Fruit fly (Drosophila melanogaster) whole organism, embryonic: ENCODE measurements around the gene CG33284.
A peak's percentile ranks its signal among the peaks of the same experiment; 100 is the strongest.

Experiments used
- Bgb ChIP-seq: fragments of 200-800 bp; sonication (Bioruptor generic); IDR thresholded peaks from 2 replicates; pipeline ENCODE4 v1.3.6; 2022; ENCODE audit warnings: missing biosample characterization, missing genetic modification characterization; ENCODE audit not compliant: partially characterized antibody
- CG10431 ChIP-seq: fragments of 200-800 bp; sonication (Bioruptor generic); optimal IDR thresholded peaks from 3 replicates; lab custom pipeline; 2018; ENCODE audit warnings: missing biosample characterization, mild to moderate bottlenecking, missing genetic modification characterization
- CG11560 ChIP-seq: fragments of 200-800 bp; sonication (Bioruptor generic); IDR thresholded peaks from 3 replicates; pipeline ENCODE4 v1.3.6; 2022; ENCODE audit warnings: missing biosample characterization, missing genetic modification characterization
- CG12155 ChIP-seq: fragments of 200-800 bp; sonication (Bioruptor generic); optimal IDR thresholded peaks from 3 replicates; lab custom pipeline; 2016; ENCODE audit warnings: missing biosample characterization, missing genetic modification characterization
- CG12744 ChIP-seq: fragments of 200-800 bp; sonication (Bioruptor generic); optimal IDR thresholded peaks from 2 replicates; lab custom pipeline; 2016; ENCODE audit warnings: missing biosample characterization, missing genetic modification characterization
- CG13624 ChIP-seq: fragments of 200-800 bp; sonication (Bioruptor generic); optimal IDR thresholded peaks from 2 replicates; lab custom pipeline; 2016; ENCODE audit warnings: missing biosample characterization, missing genetic modification characterization
- CG13894 ChIP-seq: fragments of 200-800 bp; sonication (Bioruptor generic); optimal IDR thresholded peaks from 3 replicates; lab custom pipeline; 2018; ENCODE audit warnings: missing biosample characterization, mild to moderate bottlenecking, missing genetic modification characterization, moderate library complexity
- CG14050 ChIP-seq: fragments of 200-800 bp; sonication (Bioruptor generic); IDR thresholded peaks from 3 replicates; pipeline ENCODE4 v1.3.6; 2022; ENCODE audit warnings: missing biosample characterization, missing genetic modification characterization
- CG14965 ChIP-seq: fragments of 200-800 bp; sonication (Bioruptor generic); optimal IDR thresholded peaks from 2 replicates; lab custom pipeline; 2016; ENCODE audit warnings: missing biosample characterization, missing genetic modification characterization, borderline replicate concordance
- CG15011 ChIP-seq: fragments of 200-800 bp; sonication (Bioruptor generic); optimal IDR thresholded peaks from 3 replicates; lab custom pipeline; 2018; ENCODE audit warnings: missing biosample characterization, mild to moderate bottlenecking, missing genetic modification characterization
- CG15269 ChIP-seq: fragments of 200-800 bp; sonication (Bioruptor generic); optimal IDR thresholded peaks from 2 replicates; lab custom pipeline; 2018; ENCODE audit warnings: missing biosample characterization, mild to moderate bottlenecking, missing genetic modification characterization, moderate library complexity
- CG2116 ChIP-seq: fragments of 200-800 bp; sonication (Bioruptor generic); optimal IDR thresholded peaks from 3 replicates; lab custom pipeline; 2018; ENCODE audit warnings: missing biosample characterization, mild to moderate bottlenecking, missing genetic modification characterization
- CG2199 ChIP-seq: fragments of 200-800 bp; sonication (Bioruptor generic); IDR thresholded peaks from 3 replicates; pipeline ENCODE4 v1.3.6; 2022; ENCODE audit warnings: missing biosample characterization, missing genetic modification characterization
- CG2712 ChIP-seq: fragments of 200-800 bp; optimal IDR thresholded peaks from 3 replicates; lab custom pipeline; 2019; ENCODE audit warnings: missing biosample characterization, mild to moderate bottlenecking, missing genetic modification characterization, moderate library complexity
- CG2875 ChIP-seq: fragments of 200-800 bp; sonication (Bioruptor generic); optimal IDR thresholded peaks from 2 replicates; lab custom pipeline; 2017; ENCODE audit warnings: missing biosample characterization, mild to moderate bottlenecking, missing genetic modification characterization, missing genetic modification reagents
- CG31224 ChIP-seq: fragments of 200-800 bp; sonication (Bioruptor generic); IDR thresholded peaks from 2 replicates; pipeline ENCODE4 v1.3.6; 2022; ENCODE audit warnings: missing biosample characterization, missing genetic modification characterization
- CG31388 ChIP-seq: fragments of 200-800 bp; sonication (Bioruptor generic); optimal IDR thresholded peaks from 2 replicates; lab custom pipeline; 2016; ENCODE audit warnings: missing biosample characterization, missing genetic modification characterization
- CG3163 ChIP-seq: fragments of 200-800 bp; sonication (Bioruptor generic); optimal IDR thresholded peaks from 3 replicates; lab custom pipeline; 2016; ENCODE audit warnings: missing biosample characterization, missing genetic modification characterization
- CG34376 ChIP-seq: fragments of 200-800 bp; sonication (Bioruptor generic); optimal IDR thresholded peaks from 2 replicates; lab custom pipeline; 2018; ENCODE audit warnings: missing biosample characterization, mild to moderate bottlenecking, missing genetic modification characterization
- CG3726 ChIP-seq: fragments of 200-800 bp; sonication (Bioruptor generic); IDR thresholded peaks from 3 replicates; pipeline ENCODE4, ENCODE4 v1.3.6; 2022; ENCODE audit warnings: missing biosample characterization, missing genetic modification characterization
- CG4282 ChIP-seq: fragments of 200-800 bp; sonication (Bioruptor generic); optimal IDR thresholded peaks from 2 replicates; lab custom pipeline; 2016; ENCODE audit warnings: missing biosample characterization, missing genetic modification characterization
- CG43689 ChIP-seq: fragments of 200-800 bp; sonication (Bioruptor generic); IDR thresholded peaks from 2 replicates; pipeline ENCODE4 v1.3.6; 2022; ENCODE audit warnings: missing biosample characterization, missing genetic modification characterization
- CG5953 ChIP-seq: fragments of 200-800 bp; sonication (Bioruptor generic); IDR thresholded peaks from 2 replicates; pipeline ENCODE4 v1.3.6; 2022; ENCODE audit warnings: missing biosample characterization, missing genetic modification characterization
- CG6854 ChIP-seq: fragments of 200-800 bp; sonication (Bioruptor generic); optimal IDR thresholded peaks from 3 replicates; lab custom pipeline; 2017; ENCODE audit warnings: missing biosample characterization, mild to moderate bottlenecking, missing genetic modification characterization
- CG9437 ChIP-seq: fragments of 200-800 bp; sonication (Bioruptor generic); optimal IDR thresholded peaks from 2 replicates; lab custom pipeline; 2018; ENCODE audit warnings: missing biosample characterization, mild to moderate bottlenecking, missing genetic modification characterization
- Dip2 ChIP-seq: fragments of 200-800 bp; sonication (Bioruptor generic); IDR thresholded peaks from 2 replicates; pipeline ENCODE4 v1.3.6; 2022; ENCODE audit warnings: missing biosample characterization, missing genetic modification characterization
- Dip3 ChIP-seq: fragments of 200-800 bp; sonication (Bioruptor generic); optimal IDR thresholded peaks from 3 replicates; lab custom pipeline; 2016; ENCODE audit warnings: missing biosample characterization, missing genetic modification characterization
- Dp ChIP-seq: fragments of 200-800 bp; sonication (Bioruptor generic); optimal IDR thresholded peaks from 2 replicates; lab custom pipeline; 2018; ENCODE audit warnings: missing biosample characterization, mild to moderate bottlenecking, missing genetic modification characterization, moderate library complexity
- Fer1 ChIP-seq: fragments of 200-800 bp; sonication (Bioruptor generic); optimal IDR thresholded peaks from 2 replicates; lab custom pipeline; 2017; ENCODE audit warnings: missing biosample characterization, mild to moderate bottlenecking, missing genetic modification characterization
- Fer3 ChIP-seq: fragments of 200-800 bp; sonication (Bioruptor generic); optimal IDR thresholded peaks from 2 replicates; lab custom pipeline; 2018; ENCODE audit warnings: missing biosample characterization, mild to moderate bottlenecking, missing genetic modification characterization, moderate library complexity
- MBD-R2 ChIP-seq: fragments of 200-800 bp; sonication (Bioruptor generic); IDR thresholded peaks from 2 replicates; pipeline ENCODE4 v1.3.6; 2022; ENCODE audit warnings: missing biosample characterization, missing genetic modification characterization
- MTF-1 ChIP-seq: fragments of 200-800 bp; sonication (Bioruptor generic); optimal IDR thresholded peaks from 2 replicates; lab custom pipeline; 2018; ENCODE audit warnings: missing biosample characterization, mild to moderate bottlenecking, missing genetic modification characterization, borderline replicate concordance
- Med ChIP-seq: fragments of 200-800 bp; sonication (Bioruptor generic); peaks from one replicate; lab custom pipeline; 2016; ENCODE audit warnings: missing biosample characterization, missing genetic modification characterization, mild to moderate bottlenecking, inconsistent platforms, moderate library complexity
- Neu2 ChIP-seq: fragments of 200-800 bp; sonication (Bioruptor generic); optimal IDR thresholded peaks from 3 replicates; lab custom pipeline; 2016; ENCODE audit warnings: missing biosample characterization, missing genetic modification characterization, borderline replicate concordance
- Nf-YC ChIP-seq: fragments of 200-800 bp; optimal IDR thresholded peaks from 3 replicates; lab custom pipeline; 2019; ENCODE audit warnings: missing biosample characterization, mild to moderate bottlenecking, missing genetic modification characterization, moderate library complexity
- Opbp ChIP-seq: fragments of 200-800 bp; sonication (Bioruptor generic); IDR thresholded peaks from 3 replicates; pipeline ENCODE4 v1.3.6; 2022; ENCODE audit warnings: missing biosample characterization, missing genetic modification characterization; ENCODE audit not compliant: partially characterized antibody
- Ptx1 ChIP-seq: fragments of 200-800 bp; sonication (Bioruptor generic); IDR thresholded peaks from 2 replicates; pipeline ENCODE4 v1.3.6; 2022; ENCODE audit warnings: missing biosample characterization, missing genetic modification characterization
- Rfx ChIP-seq: fragments of 200-800 bp; sonication (Bioruptor generic); IDR thresholded peaks from 2 replicates; pipeline ENCODE4 v1.3.6; 2022; ENCODE audit warnings: missing biosample characterization, missing genetic modification characterization
- Side ChIP-seq: fragments of 200-800 bp; sonication (Bioruptor generic); optimal IDR thresholded peaks from 2 replicates; lab custom pipeline; 2016; ENCODE audit warnings: missing biosample characterization, missing genetic modification characterization
- Trl ChIP-seq, 3 experiments: fragments of >200 bp in 2 of 3; fragments of 200-800 bp in 1 of 3; sonication (Bioruptor generic) in 1 of 3; optimal IDR thresholded peaks; 2 replicates in 1 of 3; 3 replicates in 2 of 3; lab custom pipeline; 2016 to 2017; ENCODE audit warnings: missing biosample characterization in 1 of 3, missing genetic modification characterization in 1 of 3
- Vsx1 ChIP-seq: fragments of 200-800 bp; sonication (Bioruptor generic); optimal IDR thresholded peaks from 2 replicates; lab custom pipeline; 2017; ENCODE audit warnings: missing biosample characterization, mild to moderate bottlenecking, missing genetic modification characterization, missing genetic modification reagents
- Xbp1 ChIP-seq: fragments of 200-800 bp; sonication (Bioruptor generic); optimal IDR thresholded peaks from 3 replicates; lab custom pipeline; 2016; ENCODE audit warnings: missing biosample characterization, mild to moderate bottlenecking, missing genetic modification characterization
- ara ChIP-seq: fragments of 200-800 bp; sonication (Bioruptor generic); IDR thresholded peaks from 2 replicates; pipeline ENCODE4 v1.3.6; 2022; ENCODE audit warnings: missing biosample characterization, missing genetic modification characterization
- lilli ChIP-seq: fragments of 200-800 bp; sonication (Bioruptor generic); optimal IDR thresholded peaks from 3 replicates; lab custom pipeline; 2016; ENCODE audit warnings: missing biosample characterization, missing genetic modification characterization
- row ChIP-seq: fragments of 200-800 bp; sonication (Bioruptor generic); IDR thresholded peaks from 3 replicates; pipeline ENCODE4 v1.3.6; 2022; ENCODE audit warnings: missing biosample characterization, missing genetic modification characterization
- scrt ChIP-seq: fragments of 200-800 bp; sonication (Bioruptor generic); optimal IDR thresholded peaks from 2 replicates; lab custom pipeline; 2018; ENCODE audit warnings: missing biosample characterization, mild to moderate bottlenecking, missing genetic modification characterization, moderate library complexity
- sna ChIP-seq: fragments of 200-800 bp; sonication (Bioruptor generic); IDR thresholded peaks from 2 replicates; pipeline ENCODE4 v1.3.6; 2022; ENCODE audit warnings: missing biosample characterization, missing genetic modification characterization; ENCODE audit not compliant: partially characterized antibody
- stwl ChIP-seq: fragments of 200-800 bp; sonication (Bioruptor generic); optimal IDR thresholded peaks from 3 replicates; lab custom pipeline; 2018; ENCODE audit warnings: missing biosample characterization, mild to moderate bottlenecking, missing genetic modification characterization, moderate library complexity
- sug ChIP-seq: fragments of 200-800 bp; optimal IDR thresholded peaks from 2 replicates; lab custom pipeline; 2019; ENCODE audit warnings: missing biosample characterization, mild to moderate bottlenecking, missing genetic modification characterization, moderate library complexity
- yki ChIP-seq: fragments of >200 bp; optimal IDR thresholded peaks from 3 replicates; lab custom pipeline; 2018

The CG33284 gene

dm6 chr3L:21171905-21172304 is 48.4 kb downstream of the CG33284 start, which contains the start of gene Ac78C (continued):
- peak; percentile 45 for TF ChIP-seq CG31388
- TF ChIP-seq CG4282 (GFP tag; lab: Kevin White, UChicago): peak; percentile 83
- TF ChIP-seq CG6854 (GFP tag; lab: Kevin White, UChicago): peak; percentile 77
- TF ChIP-seq CG43689 (GFP tag; lab: Robert Waterston, UW): no peak
- no peak for TF ChIP-seq CG2116 (GFP tag; lab: Kevin White, UChicago)
- TF ChIP-seq CG12744 (GFP tag; lab: Kevin White, UChicago): peak; percentile 90
- TF ChIP-seq Ptx1 (GFP tag; lab: Robert Waterston, UW): peak; percentile 88
- TF ChIP-seq CG15269: peak; percentile 91
- peak; percentile 17 for TF ChIP-seq Vsx1 (GFP tag; lab: Kevin White, UChicago)
- no peak for TF ChIP-seq CG9437 (GFP tag; lab: Kevin White, UChicago)
- TF ChIP-seq Rfx (GFP tag; lab: Robert Waterston, UW): peak; percentile 95
- peak; percentile 90 for TF ChIP-seq Side (GFP tag; lab: Kevin White, UChicago)
- peak; percentile 92 for TF ChIP-seq Fer3 (tag; lab: Kevin White, UChicago)
- peak; percentile 81 for TF ChIP-seq Bgb
- TF ChIP-seq MBD-R2 (GFP tag; lab: Robert Waterston, UW): no peak; the same call in none of the 2 replicates
- peak; percentile 77 for TF ChIP-seq Nf-YC (tag; lab: Kevin White, UChicago)
- peak; percentile 92 for TF ChIP-seq sug (tag; lab: Kevin White, UChicago)
- peak; percentile 67 for TF ChIP-seq CG3163 (GFP tag; lab: Kevin White, UChicago)
- TF ChIP-seq lilli (GFP tag; lab: Kevin White, UChicago): peak; percentile 93
- TF ChIP-seq Dip3: peak; percentile 90
- peak; percentile 65 for TF ChIP-seq CG31224 (GFP tag; lab: Robert Waterston, UW)
- peak; percentile 18 for TF ChIP-seq CG14965
- peak; percentile 96 for TF ChIP-seq CG13894 (tag; lab: Kevin White, UChicago)
- TF ChIP-seq CG3726 (GFP tag; lab: Robert Waterston, UW): 0 out of 3 replicates have a peak, but pooled peaks have one; percentile 60
- no peak for TF ChIP-seq Trl (optimal IDR thresholded peaks at IDR 0.05; lab: Kevin White, UChicago)
- TF ChIP-seq Trl (GFP tag; optimal IDR thresholded peaks at IDR 0.05; lab: Kevin White, UChicago): peak; percentile 89
- peak; percentile 70 for TF ChIP-seq CG15011
- TF ChIP-seq Opbp: peak; percentile 59; the same call in 2 of the 3 replicates
- TF ChIP-seq Dp (GFP tag; lab: Kevin White, UChicago): peak; percentile 6
- no peak for TF ChIP-seq sna (GFP tag; lab: Robert Waterston, UW)
- TF ChIP-seq ara (GFP tag; lab: Robert Waterston, UW): peak; percentile 79
- TF ChIP-seq CG12155: peak; percentile 64
- TF ChIP-seq scrt (GFP tag; lab: Kevin White, UChicago): peak; percentile 100
- TF ChIP-seq CG2875: peak; percentile 56
- no peak for TF ChIP-seq CG10431
- TF ChIP-seq CG11560: peak; percentile 45; the same call in 2 of the 3 replicates
- TF ChIP-seq CG2199 (GFP tag; lab: Robert Waterston, UW): peak; percentile 77; the same call in 1 of the 3 replicates
- peak; percentile 96 for TF ChIP-seq Fer1 (GFP tag; lab: Kevin White, UChicago)
- peak; percentile 91 for TF ChIP-seq Xbp1 (GFP tag; lab: Kevin White, UChicago)
- no peak for TF ChIP-seq stwl (tag; lab: Kevin White, UChicago)
- peak; percentile 100 for TF ChIP-seq Med (GFP tag; lab: Kevin White, UChicago)
- peak; percentile 7 for TF ChIP-seq Neu2 (GFP tag; lab: Kevin White, UChicago)
- peak; percentile 83 for TF ChIP-seq MTF-1 (GFP tag; lab: Kevin White, UChicago)
- TF ChIP-seq yki (lab: Kevin White, UChicago): no peak
- peak; percentile 86 for TF ChIP-seq row (GFP tag; lab: Robert Waterston, UW)
- peak; percentile 67 for TF ChIP-seq CG5953 (GFP tag; lab: Robert Waterston, UW)
- TF ChIP-seq CG13624 (GFP tag; lab: Kevin White, UChicago): peak; percentile 96
- no peak for TF ChIP-seq Dip2 (GFP tag; lab: Robert Waterston, UW)
- peak; percentile 81 for TF ChIP-seq CG14050
- TF ChIP-seq CG2712 (tag; lab: Kevin White, UChicago): no peak
- TF ChIP-seq CG34376 (GFP tag; lab: Kevin White, UChicago): peak; percentile 96
